Fruit fly (Drosophila melanogaster) whole organism, embryonic: ENCODE results near the gene ND-23.

Source experiments
- ATbp ChIP-seq: fragments of 200-800 bp; sonication (Bioruptor generic); optimal IDR thresholded peaks from 2 replicates; lab custom pipeline; 2017; ENCODE audit warnings: missing biosample characterization, mild to moderate bottlenecking, missing genetic modification characterization, missing genetic modification reagents
- Awh ChIP-seq: fragments of 200-800 bp; sonication (Bioruptor generic); IDR thresholded peaks from 2 replicates; pipeline ENCODE4, ENCODE4 v1.3.6; 2022; ENCODE audit warnings: missing biosample characterization, missing genetic modification characterization
- C15 ChIP-seq: fragments of 200-800 bp; sonication (Bioruptor generic); IDR thresholded peaks from 3 replicates; pipeline ENCODE4 v1.3.6; 2022; ENCODE audit warnings: missing biosample characterization, missing genetic modification characterization
- CG10274 ChIP-seq: fragments of 200-800 bp; sonication (Bioruptor generic); optimal IDR thresholded peaks from 3 replicates; lab custom pipeline; 2017; ENCODE audit warnings: missing biosample characterization, mild to moderate bottlenecking, missing genetic modification characterization
- CG11093 ChIP-seq: fragments of 200-800 bp; sonication (Bioruptor generic); IDR thresholded peaks from 3 replicates; pipeline ENCODE4 v1.3.6; 2022; ENCODE audit warnings: missing biosample characterization, missing genetic modification characterization
- CG11696 ChIP-seq: fragments of 200-800 bp; sonication (Bioruptor generic); IDR thresholded peaks from 2 replicates; pipeline ENCODE4 v1.3.6; 2022; ENCODE audit warnings: missing biosample characterization, missing genetic modification characterization
- CG13123 ChIP-seq: fragments of 200-800 bp; sonication (Bioruptor generic); optimal IDR thresholded peaks from 2 replicates; lab custom pipeline; 2016; ENCODE audit warnings: missing biosample characterization, missing genetic modification characterization
- CG13296 ChIP-seq: fragments of 200-800 bp; sonication (Bioruptor generic); optimal IDR thresholded peaks from 3 replicates; lab custom pipeline; 2018; ENCODE audit warnings: missing biosample characterization, mild to moderate bottlenecking, missing genetic modification characterization
- CG14441 ChIP-seq: fragments of 200-800 bp; sonication (Bioruptor generic); IDR thresholded peaks from 2 replicates; pipeline ENCODE4 v1.3.6; 2022; ENCODE audit warnings: missing biosample characterization, missing genetic modification characterization
- CG14710 ChIP-seq: fragments of 200-800 bp; sonication (Bioruptor generic); optimal IDR thresholded peaks from 3 replicates; lab custom pipeline; 2019; ENCODE audit warnings: missing biosample characterization, mild to moderate bottlenecking, missing genetic modification characterization, moderate library complexity
- CG15601 ChIP-seq: fragments of 200-800 bp; sonication (Bioruptor generic); optimal IDR thresholded peaks from 3 replicates; lab custom pipeline; 2019; ENCODE audit warnings: missing biosample characterization, mild to moderate bottlenecking, missing genetic modification characterization, moderate library complexity
- CG1603 ChIP-seq: fragments of 200-800 bp; sonication (Bioruptor generic); optimal IDR thresholded peaks from 2 replicates; lab custom pipeline; 2019; ENCODE audit warnings: missing biosample characterization, mild to moderate bottlenecking, missing genetic modification characterization, moderate library complexity
- CG17568 ChIP-seq: fragments of 200-800 bp; sonication (Bioruptor generic); optimal IDR thresholded peaks from 2 replicates; lab custom pipeline; 2018; ENCODE audit warnings: missing biosample characterization, mild to moderate bottlenecking, missing genetic modification characterization, moderate library complexity
- CG3726 ChIP-seq: fragments of 200-800 bp; sonication (Bioruptor generic); IDR thresholded peaks from 3 replicates; pipeline ENCODE4, ENCODE4 v1.3.6; 2022; ENCODE audit warnings: missing biosample characterization, missing genetic modification characterization
- CG3995 ChIP-seq: fragments of 200-800 bp; sonication (Bioruptor generic); optimal IDR thresholded peaks from 3 replicates; lab custom pipeline; 2016; ENCODE audit warnings: missing biosample characterization, missing genetic modification characterization
- CG4617 ChIP-seq: fragments of 200-800 bp; sonication (Bioruptor generic); optimal IDR thresholded peaks from 3 replicates; lab custom pipeline; 2016; ENCODE audit warnings: missing biosample characterization, missing genetic modification characterization, borderline replicate concordance
- CG6254 ChIP-seq: fragments of 200-800 bp; sonication (Bioruptor generic); optimal IDR thresholded peaks from 3 replicates; lab custom pipeline; 2017; ENCODE audit warnings: mild to moderate bottlenecking, missing biosample characterization, missing genetic modification reagents, missing genetic modification characterization
- CG6654 ChIP-seq: fragments of 200-800 bp; sonication (Bioruptor generic); optimal IDR thresholded peaks from 2 replicates; lab custom pipeline; 2017; ENCODE audit warnings: missing biosample characterization, mild to moderate bottlenecking, missing genetic modification characterization
- CG9609 ChIP-seq: fragments of 200-800 bp; sonication (Bioruptor generic); optimal IDR thresholded peaks from 3 replicates; lab custom pipeline; 2016; ENCODE audit warnings: missing biosample characterization, missing genetic modification characterization
- CG9817 ChIP-seq: fragments of 200-800 bp; sonication (Bioruptor generic); optimal IDR thresholded peaks from 2 replicates; lab custom pipeline; 2018; ENCODE audit warnings: missing biosample characterization, mild to moderate bottlenecking, missing genetic modification characterization, moderate library complexity
- Gsc ChIP-seq: fragments of 200-800 bp; sonication (Bioruptor generic); IDR thresholded peaks from 2 replicates; pipeline ENCODE4 v1.3.6; 2022; ENCODE audit warnings: missing biosample characterization, missing genetic modification characterization
- HLH3B ChIP-seq: fragments of 200-800 bp; sonication (Bioruptor generic); IDR thresholded peaks from 2 replicates; pipeline ENCODE4 v1.3.6; 2022; ENCODE audit warnings: missing biosample characterization, missing genetic modification characterization
- Lpt ChIP-seq: fragments of >200 bp; optimal IDR thresholded peaks from 2 replicates; lab custom pipeline; 2018; ENCODE audit warnings: missing biosample characterization, missing genetic modification characterization
- MTF-1 ChIP-seq: fragments of 200-800 bp; sonication (Bioruptor generic); optimal IDR thresholded peaks from 2 replicates; lab custom pipeline; 2018; ENCODE audit warnings: missing biosample characterization, mild to moderate bottlenecking, missing genetic modification characterization, borderline replicate concordance
- NK7.1 ChIP-seq: fragments of 200-800 bp; sonication (Bioruptor generic); optimal IDR thresholded peaks from 3 replicates; lab custom pipeline; 2016; ENCODE audit warnings: missing biosample characterization, missing genetic modification characterization
- Poxn ChIP-seq: fragments of 200-800 bp; sonication (Bioruptor generic); IDR thresholded peaks from 2 replicates; pipeline ENCODE4 v1.3.6; 2022; ENCODE audit warnings: missing biosample characterization, missing genetic modification characterization
- Ssrp ChIP-seq: fragments of 200-800 bp; sonication (Bioruptor generic); optimal IDR thresholded peaks from 2 replicates; lab custom pipeline; 2018; ENCODE audit warnings: missing biosample characterization, mild to moderate bottlenecking, missing genetic modification characterization, moderate library complexity
- TFAM ChIP-seq: fragments of 200-800 bp; sonication (Bioruptor generic); optimal IDR thresholded peaks from 2 replicates; lab custom pipeline; 2017; ENCODE audit warnings: missing biosample characterization, missing genetic modification characterization, inconsistent platforms
- bowl ChIP-seq: fragments of 200-800 bp; sonication (Bioruptor generic); IDR thresholded peaks from 2 replicates; pipeline ENCODE4 v1.3.6; 2022; ENCODE audit warnings: missing biosample characterization, missing genetic modification characterization
- chm ChIP-seq: fragments of 200-800 bp; sonication (Bioruptor generic); IDR thresholded peaks from 2 replicates; pipeline ENCODE4 v1.3.6; 2022; ENCODE audit warnings: missing biosample characterization, missing genetic modification characterization
- corto ChIP-seq: fragments of 200-800 bp; sonication (Bioruptor generic); optimal IDR thresholded peaks from 2 replicates; lab custom pipeline; 2016; ENCODE audit warnings: missing biosample characterization, mild to moderate bottlenecking, missing genetic modification characterization, moderate library complexity
- crp ChIP-seq, 2 experiments: fragments of 200-800 bp; sonication (Bioruptor generic); optimal IDR thresholded peaks; 2 replicates in 1 of 2; 3 replicates in 1 of 2; lab custom pipeline; 2017; ENCODE audit warnings: missing biosample characterization in 2 of 2, missing genetic modification characterization in 2 of 2, mild to moderate bottlenecking in 1 of 2, moderate library complexity in 1 of 2
- dan ChIP-seq: fragments of 200-800 bp; sonication (Bioruptor generic); IDR thresholded peaks from 2 replicates; pipeline ENCODE4 v1.3.6; 2022; ENCODE audit warnings: missing biosample characterization, missing genetic modification characterization
- fu2 ChIP-seq: fragments of 200-800 bp; sonication (Bioruptor generic); optimal IDR thresholded peaks from 2 replicates; lab custom pipeline; 2016; ENCODE audit warnings: missing biosample characterization, missing genetic modification characterization
- gsb ChIP-seq: fragments of 200-800 bp; sonication (Bioruptor generic); IDR thresholded peaks from 2 replicates; pipeline ENCODE4 v1.3.6; 2022; ENCODE audit warnings: missing biosample characterization, missing genetic modification characterization
- h ChIP-seq: fragments of >200 bp; optimal IDR thresholded peaks from 2 replicates; lab custom pipeline; 2017
- her ChIP-seq: fragments of 200-800 bp; sonication (Bioruptor generic); optimal IDR thresholded peaks from 2 replicates; lab custom pipeline; 2016; ENCODE audit warnings: missing biosample characterization, missing genetic modification characterization
- hkb ChIP-seq, 2 experiments: fragments of 200-800 bp in 1 of 2; fragments of >200 bp in 1 of 2; sonication (Bioruptor generic) in 1 of 2; IDR thresholded peaks in 1 of 2; optimal IDR thresholded peaks in 1 of 2; 2 replicates each; pipeline versions ENCODE4 v1.3.6 to Lab custom; 2017 to 2022; ENCODE audit warnings: missing biosample characterization in 1 of 2, missing genetic modification characterization in 1 of 2
- lbe ChIP-seq: fragments of 200-800 bp; sonication (Bioruptor generic); optimal IDR thresholded peaks from 2 replicates; lab custom pipeline; 2016; ENCODE audit warnings: missing biosample characterization, mild to moderate bottlenecking, missing genetic modification characterization
- maf-S ChIP-seq: fragments of 200-800 bp; sonication (Bioruptor generic); optimal IDR thresholded peaks from 2 replicates; lab custom pipeline; 2016; ENCODE audit warnings: missing biosample characterization, missing genetic modification characterization
- phol ChIP-seq: fragments of 200-800 bp; sonication (Bioruptor generic); optimal IDR thresholded peaks from 3 replicates; lab custom pipeline; 2018; ENCODE audit warnings: missing biosample characterization, mild to moderate bottlenecking, missing genetic modification characterization, moderate library complexity
- prd ChIP-seq, 3 experiments: fragments of >200 bp in 2 of 3; fragments of 200-800 bp in 1 of 3; sonication (Bioruptor generic) in 1 of 3; optimal IDR thresholded peaks in 2 of 3; IDR thresholded peaks in 1 of 3; 2 replicates in 2 of 3; 3 replicates in 1 of 3; pipeline versions ENCODE4 v1.3.6 to Lab custom; 2017 to 2022; ENCODE audit warnings: missing biosample characterization in 1 of 3, missing genetic modification characterization in 1 of 3
- scrt ChIP-seq: fragments of 200-800 bp; sonication (Bioruptor generic); optimal IDR thresholded peaks from 2 replicates; lab custom pipeline; 2018; ENCODE audit warnings: missing biosample characterization, mild to moderate bottlenecking, missing genetic modification characterization, moderate library complexity
- sim ChIP-seq: fragments of 200-800 bp; sonication (Bioruptor generic); IDR thresholded peaks from 2 replicates; pipeline ENCODE4 v1.3.6; 2022; ENCODE audit warnings: missing biosample characterization, missing genetic modification characterization
- sisA ChIP-seq: fragments of 200-800 bp; sonication (Bioruptor generic); IDR thresholded peaks from 2 replicates; pipeline ENCODE4 v1.3.6; 2022; ENCODE audit warnings: missing biosample characterization, missing genetic modification characterization
- slp2 ChIP-seq: fragments of 200-800 bp; sonication (Bioruptor generic); optimal IDR thresholded peaks from 2 replicates; lab custom pipeline; 2016; ENCODE audit warnings: missing biosample characterization, missing genetic modification characterization
- unc-4 ChIP-seq: fragments of 200-800 bp; sonication (Bioruptor generic); IDR thresholded peaks from 2 replicates; pipeline ENCODE4 v1.3.6; 2022; ENCODE audit warnings: missing biosample characterization, missing genetic modification characterization; ENCODE audit not compliant: partially characterized antibody
- vvl ChIP-seq: fragments of 200-800 bp; sonication (Bioruptor generic); IDR thresholded peaks from 2 replicates; pipeline ENCODE4 v1.3.6; 2022; ENCODE audit warnings: missing biosample characterization, missing genetic modification characterization

ND-23 gene

DNA sequence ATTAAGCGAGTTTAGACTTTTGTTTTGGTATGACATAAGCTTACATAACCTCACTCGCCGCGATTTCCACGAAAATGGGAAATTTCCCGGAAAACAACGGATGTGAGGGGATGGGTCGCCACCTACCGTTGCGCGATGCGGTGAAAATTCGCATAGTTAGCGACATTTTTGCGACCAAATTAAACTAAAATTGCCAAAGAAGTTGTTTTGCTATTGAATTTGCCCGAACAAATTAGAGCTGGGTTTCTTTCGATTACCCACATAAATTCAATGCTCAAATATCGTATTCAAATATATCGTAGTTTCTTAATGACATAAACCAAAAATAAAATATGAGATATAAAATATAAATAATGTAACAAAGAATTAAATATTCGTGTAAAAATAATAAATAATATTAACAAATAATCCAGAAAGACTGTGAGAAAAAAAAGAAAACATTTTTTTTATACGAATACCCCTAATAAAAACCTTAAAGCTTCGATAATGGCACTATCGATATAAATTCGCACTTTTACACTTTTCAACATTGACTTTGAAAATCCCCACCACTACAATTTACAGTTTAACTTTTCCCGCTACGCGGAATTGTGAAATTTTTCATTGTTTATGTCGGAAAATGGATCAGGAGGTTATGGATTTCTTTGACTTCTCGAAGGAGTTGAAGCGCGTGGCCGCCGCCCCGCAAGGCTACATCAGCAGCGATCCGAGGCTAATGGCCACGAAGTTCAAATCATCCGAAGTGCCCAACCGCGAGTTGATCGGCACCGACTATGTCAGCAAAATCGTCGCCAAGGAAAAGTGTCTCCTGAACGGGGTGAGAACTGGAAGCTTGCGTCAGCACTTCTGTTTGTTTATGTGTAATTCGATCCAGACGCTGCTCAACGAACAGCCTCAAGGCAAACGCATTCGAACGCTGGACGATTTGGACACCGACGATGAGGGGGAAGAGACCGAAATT is at the start of gene ND-23, which contains the start of gene spn-E (continued):
- TF ChIP-seq CG3995 (GFP tag; lab: Kevin White, UChicago) (no peak), CG15601 (tag; lab: Kevin White, UChicago) (no peak), hkb (optimal IDR thresholded peaks at IDR 0.05; lab: Kevin White, UChicago) (no peak), hkb (GFP tag; IDR thresholded peaks at IDR 0.05; lab: Robert Waterston, UW) (no peak), Poxn (GFP tag; lab: Robert Waterston, UW) (no peak), CG13296 (GFP tag; lab: Kevin White, UChicago) (peak; percentile 21), NK7.1 (no peak), maf-S (no peak), scrt (GFP tag; lab: Kevin White, UChicago) (no peak), slp2 (GFP tag; lab: Kevin White, UChicago) (no peak), unc-4 (peak; percentile 86), CG11093 (GFP tag; lab: Robert Waterston, UW) (no peak), CG3726 (GFP tag; lab: Robert Waterston, UW) (no peak), chm (GFP tag; lab: Robert Waterston, UW) (no peak), CG9609 (no peak), fu2 (GFP tag; lab: Kevin White, UChicago) (no peak), h (lab: Kevin White, UChicago) (no peak), lbe (GFP tag; lab: Kevin White, UChicago) (peak; percentile 47), corto (GFP tag; lab: Kevin White, UChicago) (no peak), sim (GFP tag; lab: Robert Waterston, UW) (no peak), Awh (GFP tag; lab: Robert Waterston, UW) (no peak), CG4617 (GFP tag; lab: Kevin White, UChicago) (peak; percentile 50), CG6654 (GFP tag; lab: Kevin White, UChicago) (no peak), vvl (GFP tag; lab: Robert Waterston, UW) (peak; percentile 57), prd (optimal IDR thresholded peaks at IDR 0.05; lab: Kevin White, UChicago) (no peak), prd (GFP tag; IDR thresholded peaks at IDR 0.05; lab: Robert Waterston, UW) (peak; percentile 58), Lpt (GFP tag; lab: Kevin White, UChicago) (no peak), phol (tag; lab: Kevin White, UChicago) (peak; percentile 73), CG13123 (GFP tag; lab: Kevin White, UChicago) (peak; percentile 45), CG6254 (GFP tag; lab: Kevin White, UChicago) (no peak), CG10274 (GFP tag; lab: Kevin White, UChicago) (no peak), CG9817 (tag; lab: Kevin White, UChicago) (peak; percentile 49), C15 (GFP tag; lab: Robert Waterston, UW) (no peak), crp (GFP tag; optimal IDR thresholded peaks at IDR 0.05; lab: Kevin White, UChicago) (no peak), CG11696 (GFP tag; lab: Robert Waterston, UW) (no peak), her (GFP tag; lab: Kevin White, UChicago) (no peak), MTF-1 (no peak), Ssrp (tag; lab: Kevin White, UChicago) (peak; percentile 54), CG14441 (GFP tag; lab: Robert Waterston, UW) (no peak), sisA (GFP tag; lab: Robert Waterston, UW) (no peak; the same call in 1 of the 2 replicates), HLH3B (0 out of 2 replicates have a peak, but pooled peaks have one; percentile 16), Gsc (no peak), gsb (no peak), bowl (GFP tag; lab: Robert Waterston, UW) (no peak), CG17568 (GFP tag; lab: Kevin White, UChicago) (no peak), CG1603 (tag; lab: Kevin White, UChicago) (no peak), TFAM (GFP tag; lab: Kevin White, UChicago) (no peak), CG14710 (peak; percentile 81), ATbp (GFP tag; lab: Kevin White, UChicago) (no peak), dan (GFP tag; lab: Robert Waterston, UW) (no peak)
